Worm (Caenorhabditis elegans) whole organism, mixed stage, embryonic: ENCODE data around the gene C06E1.1.

Experiments
- M03D4.4 ChIP-seq: sonication (generic microtip); optimal IDR thresholded peaks from 2 replicates; lab custom pipeline; 2017; ENCODE audit warnings: mild to moderate bottlenecking, missing genetic modification characterization, missing compliant biosample characterization
- bed-3 ChIP-seq: fragments of 200-800 bp; sonication (Bioruptor generic); optimal IDR thresholded peaks from 3 replicates; lab custom pipeline; 2018; ENCODE audit warnings: mild to moderate bottlenecking, missing genetic modification characterization, moderate library complexity, missing compliant biosample characterization
- blmp-1 ChIP-seq: fragments of 150-350 bp; optimal IDR thresholded peaks from 2 replicates; lab custom pipeline; 2014; ENCODE audit warnings: missing biosample characterization, missing genetic modification characterization
- ceh-43 ChIP-seq: fragments of 200-800 bp; sonication (Bioruptor generic); optimal IDR thresholded peaks from 2 replicates; lab custom pipeline; 2018; ENCODE audit warnings: mild to moderate bottlenecking, missing genetic modification characterization, moderate library complexity, missing compliant biosample characterization
- ces-1 ChIP-seq: fragments of 150-350 bp; optimal IDR thresholded peaks from 2 replicates; lab custom pipeline; 2014; ENCODE audit warnings: missing biosample characterization, missing genetic modification reagents, missing genetic modification characterization
- cnd-1 ChIP-seq: fragments of 200-800 bp; sonication (Bioruptor generic); optimal IDR thresholded peaks from 2 replicates; lab custom pipeline; 2018; ENCODE audit warnings: mild to moderate bottlenecking, missing genetic modification characterization, missing compliant biosample characterization
- drap-1 ChIP-seq: fragments of 200-800 bp; sonication (Bioruptor generic); optimal IDR thresholded peaks from 3 replicates; lab custom pipeline; 2018; ENCODE audit warnings: mild to moderate bottlenecking, missing genetic modification characterization, missing compliant biosample characterization
- elt-3 ChIP-seq: fragments of 150-350 bp; optimal IDR thresholded peaks from 2 replicates; lab custom pipeline; 2014; ENCODE audit warnings: missing biosample characterization, missing genetic modification characterization
- flh-1 ChIP-seq: fragments of 200-800 bp; sonication (Bioruptor generic); optimal IDR thresholded peaks from 2 replicates; lab custom pipeline; 2018; ENCODE audit warnings: mild to moderate bottlenecking, missing genetic modification characterization, moderate library complexity, missing compliant biosample characterization
- ham-2 ChIP-seq: fragments of 200-800 bp; sonication (Bioruptor generic); optimal IDR thresholded peaks from 2 replicates; lab custom pipeline; 2018; ENCODE audit warnings: mild to moderate bottlenecking, missing genetic modification characterization, missing compliant biosample characterization
- hlh-1 ChIP-seq: fragments of 150-350 bp; optimal IDR thresholded peaks from 2 replicates; lab custom pipeline; 2014; ENCODE audit warnings: missing biosample characterization, missing genetic modification reagents, missing genetic modification characterization
- lin-13 ChIP-seq: fragments of 150-350 bp; optimal IDR thresholded peaks from 2 replicates; lab custom pipeline; 2014; ENCODE audit warnings: missing biosample characterization, missing genetic modification characterization
- lin-32 ChIP-seq: fragments of 200-800 bp; sonication (Bioruptor generic); optimal IDR thresholded peaks from 2 replicates; lab custom pipeline; 2018; ENCODE audit warnings: mild to moderate bottlenecking, missing genetic modification characterization, missing compliant biosample characterization
- lsy-2 ChIP-seq: fragments of 150-350 bp; optimal IDR thresholded peaks from 2 replicates; lab custom pipeline; 2014; ENCODE audit warnings: missing biosample characterization, missing genetic modification characterization
- mab-5 ChIP-seq: fragments of 150-350 bp; optimal IDR thresholded peaks from 2 replicates; lab custom pipeline; 2014; ENCODE audit warnings: missing biosample characterization, missing genetic modification characterization
- mep-1 ChIP-seq: fragments of 150-350 bp; optimal IDR thresholded peaks from 2 replicates; lab custom pipeline; 2017; ENCODE audit warnings: missing biosample characterization, missing genetic modification reagents, missing genetic modification characterization, inconsistent platforms
- mls-2 ChIP-seq: sonication (generic microtip); optimal IDR thresholded peaks from 2 replicates; lab custom pipeline; 2016; ENCODE audit warnings: mild to moderate bottlenecking, missing genetic modification characterization, moderate library complexity, missing compliant biosample characterization
- nhr-12 ChIP-seq: fragments of 150-350 bp; optimal IDR thresholded peaks from 2 replicates; lab custom pipeline; 2014; ENCODE audit warnings: missing biosample characterization, missing genetic modification characterization
- nhr-2 ChIP-seq: fragments of 150-350 bp; optimal IDR thresholded peaks from 2 replicates; lab custom pipeline; 2014; ENCODE audit warnings: missing biosample characterization, missing genetic modification characterization
- nhr-237 ChIP-seq: fragments of 150-350 bp; optimal IDR thresholded peaks from 2 replicates; lab custom pipeline; 2014; ENCODE audit warnings: missing biosample characterization, missing genetic modification characterization
- nhr-28 ChIP-seq: fragments of 150-350 bp; optimal IDR thresholded peaks from 2 replicates; lab custom pipeline; 2014; ENCODE audit warnings: missing biosample characterization, missing genetic modification characterization
- sem-2 ChIP-seq: fragments of 200-800 bp; sonication (Bioruptor generic); optimal IDR thresholded peaks from 2 replicates; lab custom pipeline; 2018; ENCODE audit warnings: mild to moderate bottlenecking, missing genetic modification characterization, missing compliant biosample characterization
- snpc-4 ChIP-seq: fragments of 150-350 bp; optimal IDR thresholded peaks from 2 replicates; lab custom pipeline; 2014; ENCODE audit warnings: missing biosample characterization, missing genetic modification characterization
- sptf-1 ChIP-seq: sonication (generic microtip); optimal IDR thresholded peaks from 2 replicates; lab custom pipeline; 2017; ENCODE audit warnings: mild to moderate bottlenecking, missing genetic modification characterization, moderate library complexity, missing compliant biosample characterization
- unc-120 ChIP-seq: sonication (generic microtip); optimal IDR thresholded peaks from 2 replicates; lab custom pipeline; 2017; ENCODE audit warnings: missing genetic modification characterization, missing compliant biosample characterization; ENCODE audit not compliant: poor library complexity, severe bottlenecking
- unc-62 ChIP-seq: fragments of 150-350 bp; optimal IDR thresholded peaks from 2 replicates; lab custom pipeline; 2014; ENCODE audit warnings: missing biosample characterization, missing genetic modification reagents, missing genetic modification characterization
- zip-8 ChIP-seq: fragments of 150-350 bp; optimal IDR thresholded peaks from 2 replicates; lab custom pipeline; 2014; ENCODE audit warnings: missing biosample characterization, missing genetic modification characterization
- ztf-11 ChIP-seq: fragments of 150-350 bp; optimal IDR thresholded peaks from 2 replicates; lab custom pipeline; 2014; ENCODE audit warnings: missing biosample characterization, missing genetic modification characterization

C06E1.1 gene

DNA sequence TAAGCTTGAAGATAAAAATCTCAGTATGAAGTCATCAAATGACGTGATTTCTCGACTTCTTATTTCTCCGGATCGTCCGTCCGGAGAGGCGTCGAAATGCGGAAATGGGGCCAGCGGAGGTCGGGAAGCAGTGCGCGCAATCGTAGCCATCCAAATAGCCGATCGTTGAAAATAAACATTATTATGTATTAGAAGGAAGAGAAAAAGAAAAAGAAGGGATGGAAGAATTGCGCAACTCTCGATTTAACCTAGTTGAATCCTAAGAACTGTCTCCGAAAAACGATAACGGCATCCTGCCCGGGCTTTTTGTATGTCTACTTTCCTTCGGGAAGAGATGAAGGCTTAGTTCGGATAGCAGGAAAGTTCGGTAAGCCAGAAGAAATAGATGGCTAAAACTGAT is 3.5 kb upstream of the C06E1.1 start:
- TF ChIP-seq blmp-1 (tag; lab: Kevin White, UChicago) (peak; percentile 56), zip-8 (tag; lab: Kevin White, UChicago) (peak; percentile 33), mep-1 (tag; lab: Kevin White, UChicago) (no peak), ham-2 (GFP tag; lab: Kevin White, UChicago) (peak; percentile 95)

DNA sequence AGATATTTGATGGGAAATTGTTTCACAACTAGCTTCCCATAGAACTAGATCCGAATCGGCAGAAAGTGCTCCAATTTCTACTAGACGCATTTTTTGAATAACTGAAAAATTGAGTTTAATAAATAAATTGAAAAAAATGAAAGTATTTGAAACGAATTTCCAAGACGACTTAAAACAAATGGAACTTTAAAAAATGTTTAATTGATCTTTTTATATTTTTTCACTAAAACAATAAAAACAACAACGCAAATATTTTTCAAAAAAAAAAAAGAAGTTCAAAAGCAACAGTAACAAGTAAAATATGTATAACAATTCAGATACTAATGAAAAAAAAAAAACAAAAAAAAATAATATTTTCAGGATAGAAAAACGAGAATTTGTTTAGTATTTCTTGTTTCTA is 4.1 kb downstream of the C06E1.1 start, which contains the start of gene C06E1.9:
C06E1.9 (minus strand) TSS at position 101 of the 400 bp plus-strand sequence.
- TF ChIP-seq cnd-1 (tag; lab: Kevin White, UChicago) = no peak
- TF ChIP-seq ztf-11 (tag; lab: Kevin White, UChicago) = no peak
- TF ChIP-seq elt-3 (tag; lab: Kevin White, UChicago) = no peak
- no peak for TF ChIP-seq M03D4.4 (tag; lab: Kevin White, UChicago)
- TF ChIP-seq snpc-4 (tag; lab: Kevin White, UChicago) = no peak
- no peak for TF ChIP-seq nhr-28 (tag; lab: Kevin White, UChicago)
- TF ChIP-seq sem-2 (GFP tag; lab: Kevin White, UChicago) = no peak
- no peak for TF ChIP-seq mab-5
- no peak for TF ChIP-seq unc-120 (tag; lab: Kevin White, UChicago)
- no peak for TF ChIP-seq zip-8 (tag; lab: Kevin White, UChicago)
- TF ChIP-seq hlh-1 (tag; lab: Kevin White, UChicago) = no peak
- TF ChIP-seq sptf-1 (tag; lab: Kevin White, UChicago) = no peak
- no peak for TF ChIP-seq lin-13

DNA sequence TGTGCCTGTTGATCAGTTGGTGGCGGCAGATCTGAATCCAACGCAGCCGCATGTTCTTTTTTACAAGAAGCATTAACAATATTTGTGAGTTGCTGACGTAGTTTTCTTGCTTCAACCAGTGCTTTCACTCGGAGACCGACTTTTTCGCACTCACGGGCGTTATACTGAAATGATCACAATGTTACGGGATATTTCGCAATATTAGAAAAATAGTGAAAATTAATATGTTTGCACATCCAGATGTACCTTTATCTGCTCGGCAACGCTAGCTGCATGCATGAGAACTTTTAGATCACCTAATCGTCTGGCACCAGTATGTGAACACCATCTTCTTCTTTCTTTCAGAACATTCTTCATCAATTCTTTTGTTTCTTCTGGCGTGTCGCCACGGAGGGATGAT is 5.7 kb downstream of the C06E1.1 start:
- TF ChIP-seq mls-2 (tag; lab: Kevin White, UChicago) = no peak
- no peak for TF ChIP-seq drap-1 (GFP tag; lab: Kevin White, UChicago)
- TF ChIP-seq nhr-2 (tag; lab: Kevin White, UChicago) = no peak
- no peak for TF ChIP-seq hlh-1 (tag; lab: Kevin White, UChicago)
- no peak for TF ChIP-seq sem-2 (GFP tag; lab: Kevin White, UChicago)
- TF ChIP-seq snpc-4 (tag; lab: Kevin White, UChicago) = no peak
- no peak for TF ChIP-seq ceh-43 (GFP tag; lab: Kevin White, UChicago)

DNA sequence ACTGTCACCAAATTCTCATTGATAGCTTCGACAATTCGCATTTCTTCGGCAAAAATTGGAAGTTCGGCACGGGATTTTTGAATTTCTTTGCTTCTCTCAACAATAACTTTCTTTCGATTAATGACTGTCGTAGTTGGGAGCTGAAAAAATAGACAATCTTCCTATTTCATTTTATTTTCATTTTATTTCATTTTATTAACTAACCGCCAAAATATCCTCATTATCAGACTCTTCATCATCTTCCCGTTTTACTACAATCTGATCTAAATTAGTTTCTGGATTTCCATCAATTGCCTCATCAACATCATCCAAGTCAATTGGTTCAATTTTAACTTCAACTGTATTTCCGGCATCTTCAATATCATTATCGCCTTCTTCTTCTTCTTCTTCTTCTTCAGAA is 7.9 kb downstream of the C06E1.1 start:
- TF ChIP-seq elt-3 (tag; lab: Kevin White, UChicago) (no peak), bed-3 (GFP tag; lab: Kevin White, UChicago) (no peak), nhr-2 (tag; lab: Kevin White, UChicago) (no peak), hlh-1 (tag; lab: Kevin White, UChicago) (no peak)

DNA sequence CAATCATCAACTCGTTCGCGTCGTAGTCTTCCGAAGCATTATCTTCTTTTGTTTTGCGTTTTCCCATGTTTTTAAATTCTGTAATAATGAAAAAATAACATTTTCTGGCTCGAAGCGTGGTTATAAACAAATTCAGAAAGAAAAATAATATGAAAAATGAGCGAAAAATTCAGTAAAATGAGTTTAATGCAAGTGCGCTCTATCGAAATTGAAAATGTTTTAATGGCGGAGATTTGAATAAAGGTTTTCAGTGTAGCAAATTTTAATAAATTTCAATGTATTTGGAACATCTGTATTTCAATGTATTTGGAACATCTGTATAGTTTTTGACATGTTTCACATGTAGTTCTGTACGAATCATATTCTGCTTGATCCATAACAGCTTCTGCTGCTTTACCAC is 8.9 kb downstream of the C06E1.1 start, which contains the start of gene rha-2:
rha-2 (minus strand) TSS at position 80 of the 400 bp plus-strand sequence.
- TF ChIP-seq nhr-237 = peak; percentile 23
- no peak for TF ChIP-seq mab-5
- TF ChIP-seq drap-1 (GFP tag; lab: Kevin White, UChicago) = no peak
- peak; percentile 48 for TF ChIP-seq lsy-2 (tag; lab: Kevin White, UChicago)
- peak; percentile 83 for TF ChIP-seq ces-1 (GFP tag; lab: Kevin White, UChicago)

DNA sequence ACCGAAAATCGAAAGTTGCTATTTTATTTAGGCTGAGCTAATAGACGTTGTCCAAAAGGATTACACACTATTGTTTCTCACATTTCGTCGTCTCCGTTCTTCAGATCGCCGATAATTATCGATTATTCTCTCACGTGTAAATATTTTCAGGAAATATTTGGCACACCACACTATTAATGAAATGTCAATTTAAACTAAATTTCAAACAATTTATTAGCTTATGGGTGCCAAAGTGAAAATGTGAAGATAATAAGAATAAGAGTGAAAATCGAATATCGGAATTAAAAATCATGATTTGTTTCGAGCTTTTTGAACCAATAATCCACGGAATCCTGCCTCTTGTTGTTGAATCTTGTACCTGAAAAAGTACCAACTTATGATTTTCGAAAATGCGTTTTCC is 11.0 kb downstream of the C06E1.1 start, which contains the start of gene C06E1.11:
C06E1.11 (minus strand) TSS at position 101 of the 400 bp plus-strand sequence.
- no peak for TF ChIP-seq nhr-237
- no peak for TF ChIP-seq elt-3 (tag; lab: Kevin White, UChicago)
- no peak for TF ChIP-seq zip-8 (tag; lab: Kevin White, UChicago)
- no peak for TF ChIP-seq snpc-4 (tag; lab: Kevin White, UChicago)
- no peak for TF ChIP-seq nhr-2 (tag; lab: Kevin White, UChicago)
- no peak for TF ChIP-seq unc-120 (tag; lab: Kevin White, UChicago)
- no peak for TF ChIP-seq lin-32 (GFP tag; lab: Kevin White, UChicago)
- no peak for TF ChIP-seq nhr-12 (tag; lab: Kevin White, UChicago)
- no peak for TF ChIP-seq flh-1 (GFP tag; lab: Kevin White, UChicago)
- no peak for TF ChIP-seq unc-62 (GFP tag; lab: Kevin White, UChicago)
- no peak for TF ChIP-seq ztf-11 (tag; lab: Kevin White, UChicago)
- no peak for TF ChIP-seq drap-1 (GFP tag; lab: Kevin White, UChicago)
- no peak for TF ChIP-seq blmp-1 (tag; lab: Kevin White, UChicago)
- no peak for TF ChIP-seq sptf-1 (tag; lab: Kevin White, UChicago)
- no peak for TF ChIP-seq lin-13
- TF ChIP-seq ceh-43 (GFP tag; lab: Kevin White, UChicago) = no peak
- TF ChIP-seq sem-2 (GFP tag; lab: Kevin White, UChicago) = no peak
- TF ChIP-seq, all 35 proteins: peak for 0
